Worm (Caenorhabditis elegans) whole organism, mixed stage, embryonic: ENCODE data around the gene nemp-1.

Source experiments
- blmp-1 ChIP-seq: fragments of 150-350 bp; optimal IDR thresholded peaks from 2 replicates; lab custom pipeline; 2014; ENCODE audit warnings: missing biosample characterization, missing genetic modification characterization
- mep-1 ChIP-seq: fragments of 150-350 bp; optimal IDR thresholded peaks from 2 replicates; lab custom pipeline; 2017; ENCODE audit warnings: missing biosample characterization, missing genetic modification reagents, missing genetic modification characterization, inconsistent platforms

- TF ChIP-seq mep-1, result no peak
- no peak for TF ChIP-seq blmp-1 (tag; lab: Kevin White, UChicago)
These were observed 16.3 kb downstream of the nemp-1 start, which contains the start of gene F30H5.5 for ce11 chrIII:488464-488863.
